Worm (Caenorhabditis elegans) whole organism, L4 larva: Measurements from ENCODE around the gene C47D12.4.

Source experiments
- R02D3.7 ChIP-seq: fragments of 150-350 bp; sonication (generic microtip); optimal IDR thresholded peaks from 3 replicates; lab custom pipeline; 2014; ENCODE audit warnings: missing biosample characterization, missing genetic modification characterization
- T26A8.4 ChIP-seq: fragments of 200-800 bp; sonication (Bioruptor generic); IDR thresholded peaks from 2 replicates; pipeline ENCODE4 v1.3.6; 2022; ENCODE audit warnings: missing genetic modification characterization, missing compliant biosample characterization
- ceh-82 ChIP-seq: sonication (generic microtip); optimal IDR thresholded peaks from 2 replicates; lab custom pipeline; 2017; ENCODE audit warnings: missing biosample characterization, missing genetic modification characterization
- hlh-30 ChIP-seq: sonication (generic microtip); optimal IDR thresholded peaks from 2 replicates; lab custom pipeline; 2017; ENCODE audit warnings: antibody characterized with exemption, mild to moderate bottlenecking, missing genetic modification characterization, missing compliant biosample characterization; ENCODE audit not compliant: insufficient read depth
- nhr-11 ChIP-seq: fragments of 150-350 bp; optimal IDR thresholded peaks from 2 replicates; lab custom pipeline; 2014; ENCODE audit warnings: missing biosample characterization, missing genetic modification characterization
- nhr-25 ChIP-seq: sonication (generic microtip); optimal IDR thresholded peaks from 2 replicates; lab custom pipeline; 2017; ENCODE audit warnings: missing genetic modification characterization, mild to moderate bottlenecking, missing compliant biosample characterization, antibody characterized with exemption, moderate library complexity, borderline replicate concordance; ENCODE audit not compliant: insufficient read depth
- nhr-77 ChIP-seq: fragments of 150-350 bp; optimal IDR thresholded peaks from 2 replicates; lab custom pipeline; 2014; ENCODE audit warnings: missing biosample characterization, missing genetic modification characterization
- unc-62 ChIP-seq, 3 experiments: fragments of 150-350 bp in 1 of 3; sonication (generic microtip); optimal IDR thresholded peaks in 2 of 3; peaks in 1 of 3; 1 replicate in 1 of 3; 2 replicates in 2 of 3; lab custom pipeline; 2014 to 2017; ENCODE audit warnings: missing biosample characterization in 3 of 3, missing genetic modification characterization in 3 of 3, missing genetic modification reagents in 3 of 3, missing genotype in 1 of 3
- zag-1 ChIP-seq: fragments of 150-350 bp; optimal IDR thresholded peaks from 2 replicates; lab custom pipeline; 2014; ENCODE audit warnings: missing biosample characterization, missing genetic modification characterization
- ztf-11 ChIP-seq: fragments of 150-350 bp; optimal IDR thresholded peaks from 2 replicates; lab custom pipeline; 2014; ENCODE audit warnings: missing biosample characterization, missing genetic modification characterization

- TF ChIP-seq nhr-25 (tag; lab: Kevin White, UChicago) (no peak), ceh-82 (tag; lab: Kevin White, UChicago) (no peak), ztf-11 (tag; lab: Kevin White, UChicago) (no peak), hlh-30 (tag; lab: Kevin White, UChicago) (no peak), T26A8.4 (GFP tag; lab: Robert Waterston, UW) (no peak), nhr-77 (tag; lab: Kevin White, UChicago) (no peak), nhr-11 (tag; lab: Kevin White, UChicago) (no peak), zag-1 (tag; lab: Kevin White, UChicago) (no peak), unc-62 (GFP tag; optimal IDR thresholded peaks at IDR 0.05 in 1 of 2; lab: Kevin White, UChicago) (no peak), unc-62 (tag; optimal IDR thresholded peaks at IDR 0.05; lab: Kevin White, UChicago) (no peak), R02D3.7 (no peak)
Measured at ce11 chrII:11688643-11689042, 7.1 kb downstream of the C47D12.4 start, which contains the start of gene kel-1.
